Fruit fly (Drosophila melanogaster): ENCODE data around the gene Mst27D.

Mst27D gene

DNA sequence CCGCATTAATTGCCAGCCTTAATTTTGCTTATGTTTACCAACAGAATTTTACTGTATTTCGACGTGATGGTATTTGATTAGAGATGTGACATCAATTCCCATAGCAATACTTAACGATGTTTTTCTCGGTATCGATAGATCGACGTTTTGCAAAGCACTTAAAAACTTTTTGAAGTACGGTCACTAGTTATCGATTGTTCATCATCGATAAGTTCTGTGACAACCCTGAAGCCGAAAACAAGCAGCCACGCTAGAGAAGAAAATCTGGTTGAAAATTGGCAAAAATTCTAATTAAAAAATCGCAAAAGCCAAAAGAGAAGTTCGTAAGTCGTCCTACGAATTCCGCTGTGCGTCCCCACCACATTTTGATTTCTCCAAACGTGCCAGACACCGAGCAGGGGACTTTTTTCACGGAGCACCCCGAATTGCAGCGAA lies 28.1 kb downstream of the Mst27D start, which contains the start of the genes Rab30 and Caper:
Gene Rab30, minus strand, starts transcription at position 90 of the 435 bp plus-strand sequence.
Gene Caper, plus strand, starts transcription at position 205 of the 435 bp plus-strand sequence.
- TF ChIP-seq CG10654 (GFP tag; optimal IDR thresholded peaks at IDR 0.05) (peak; percentile 46), CG17359 (tag; optimal IDR thresholded peaks at IDR 0.05) (peak; percentile 43), CG9609 (GFP tag; optimal IDR thresholded peaks at IDR 0.05) (peak; percentile 60), zen2 (GFP tag; IDR thresholded peaks at IDR 0.05; ENCODE audit: partially characterized antibody) (peak; percentile 99), CG10959 (GFP tag; IDR thresholded peaks at IDR 0.05) (no peak), repo (GFP tag; optimal IDR thresholded peaks at IDR 0.05) (peak; percentile 62), phol (tag; optimal IDR thresholded peaks at IDR 0.05) (peak; percentile 67), slp2 (GFP tag; optimal IDR thresholded peaks at IDR 0.05) (no peak), CG30403 (GFP tag; optimal IDR thresholded peaks at IDR 0.05) (peak; percentile 69), CG9932 (GFP tag; IDR thresholded peaks at IDR 0.05) (peak; percentile 95), CG12942 (GFP tag; optimal IDR thresholded peaks at IDR 0.05) (peak; percentile 43), tll (GFP tag; optimal IDR thresholded peaks at IDR 0.05) (peak in 1 of 2 experiments; percentile 6), gce (GFP tag; IDR thresholded peaks at IDR 0.05) (no peak), Dek (tag; optimal IDR thresholded peaks at IDR 0.05) (peak; percentile 3), CG31388 (GFP tag; optimal IDR thresholded peaks at IDR 0.05) (no peak), mld (GFP tag; IDR thresholded peaks at IDR 0.05; ENCODE audit: partially characterized antibody) (peak; percentile 99), amos (GFP tag; IDR thresholded peaks at IDR 0.05; ENCODE audit: partially characterized antibody) (peak; percentile 99), CG32772 (GFP tag; IDR thresholded peaks at IDR 0.05) (no peak), CG7987 (GFP tag; optimal IDR thresholded peaks at IDR 0.05) (peak; percentile 52), TFAM (GFP tag; optimal IDR thresholded peaks at IDR 0.05) (no peak), CG15269 (tag; optimal IDR thresholded peaks at IDR 0.05) (no peak), pfk (GFP tag; optimal IDR thresholded peaks at IDR 0.05) (no peak), CG2199 (GFP tag; IDR thresholded peaks at IDR 0.05) (no peak), fd96Cb (tag; optimal IDR thresholded peaks at IDR 0.05) (no peak), CG1024 (GFP tag; IDR thresholded peaks at IDR 0.05) (peak; percentile 24; the same call in 1 of the 2 replicates), CG7963 (GFP tag; IDR thresholded peaks at IDR 0.05; ENCODE audit: partially characterized antibody) (peak; percentile 98), Drgx (GFP tag; IDR thresholded peaks at IDR 0.05) (no peak), MBD-R2 (GFP tag; IDR thresholded peaks at IDR 0.05) (peak; percentile 80), crol (GFP tag; IDR thresholded peaks at IDR 0.05) (no peak), Scr (GFP tag; IDR thresholded peaks at IDR 0.05; ENCODE audit: partially characterized antibody) (peak; percentile 98), CG1832 (GFP tag; optimal IDR thresholded peaks at IDR 0.05) (no peak), CG11247 (GFP tag; IDR thresholded peaks at IDR 0.05) (peak; percentile 53), HLH3B (GFP tag; IDR thresholded peaks at IDR 0.05) (0 out of 2 replicates have a peak, but pooled peaks have one; percentile 28), psq (GFP tag; optimal IDR thresholded peaks at IDR 0.05) (no peak), CG2129 (GFP tag; IDR thresholded peaks at IDR 0.05; ENCODE audit: partially characterized antibody) (peak; percentile 94), CG14965 (GFP tag; optimal IDR thresholded peaks at IDR 0.05; ENCODE audit: borderline replicate concordance) (no peak), CG16779 (GFP tag; IDR thresholded peaks at IDR 0.05) (no peak), lbe (GFP tag; optimal IDR thresholded peaks at IDR 0.05) (peak; percentile 62), Bteb2 (GFP tag; optimal IDR thresholded peaks at IDR 0.05) (peak; percentile 21), ara (GFP tag; IDR thresholded peaks at IDR 0.05) (no peak), gem (tag; optimal IDR thresholded peaks at IDR 0.05) (no peak), toy (GFP tag; IDR thresholded peaks at IDR 0.05) (no peak), ci (GFP tag; IDR thresholded peaks at IDR 0.05) (peak; percentile 79; the same call in 2 of the 3 replicates), abd-A (tag; optimal IDR thresholded peaks at IDR 0.05) (no peak), CG32532 (GFP tag; IDR thresholded peaks at IDR 0.05) (peak; percentile 65), CG4707 (GFP tag; optimal IDR thresholded peaks at IDR 0.05) (no peak), dmrt99B (tag; optimal IDR thresholded peaks at IDR 0.05) (no peak), CG15073 (GFP tag; optimal IDR thresholded peaks at IDR 0.05) (no peak), CG15696 (tag; optimal IDR thresholded peaks at IDR 0.05) (no peak), CG6272 (GFP tag; IDR thresholded peaks at IDR 0.05) (peak; percentile 61)

Measured in whole organism, embryonic.